Fruit fly (Drosophila melanogaster) whole organism, pupa: ENCODE measurements around the gene tnc.

Experiments
- CG10348 ChIP-seq: fragments of 200-800 bp; sonication (Bioruptor generic); IDR thresholded peaks from 2 replicates; pipeline ENCODE4 v1.3.6; 2022; ENCODE audit warnings: missing biosample characterization, missing genetic modification characterization
- CG12605 ChIP-seq: fragments of 200-800 bp; sonication (Bioruptor generic); IDR thresholded peaks from 2 replicates; pipeline ENCODE4 v1.3.6; 2022; ENCODE audit warnings: missing biosample characterization, missing genetic modification characterization
- CG13204 ChIP-seq: fragments of 200-800 bp; sonication (Bioruptor generic); optimal IDR thresholded peaks from 2 replicates; lab custom pipeline; 2018; ENCODE audit warnings: missing biosample characterization, mild to moderate bottlenecking, missing genetic modification characterization, moderate library complexity
- CG14655 ChIP-seq: fragments of 200-800 bp; sonication (Bioruptor generic); optimal IDR thresholded peaks from 3 replicates; lab custom pipeline; 2017; ENCODE audit warnings: mild to moderate bottlenecking, missing biosample characterization, missing genetic modification reagents, missing genetic modification characterization
- CG15710 ChIP-seq: fragments of 200-800 bp; sonication (Bioruptor generic); optimal IDR thresholded peaks from 2 replicates; lab custom pipeline; 2018; ENCODE audit warnings: missing biosample characterization, mild to moderate bottlenecking, missing genetic modification characterization, moderate library complexity
- CG17806 ChIP-seq: fragments of 200-800 bp; sonication (Bioruptor generic); optimal IDR thresholded peaks from 2 replicates; lab custom pipeline; 2018; ENCODE audit warnings: missing biosample characterization, mild to moderate bottlenecking, missing genetic modification characterization, moderate library complexity
- CG32121 ChIP-seq: fragments of 200-800 bp; sonication (Bioruptor generic); IDR thresholded peaks from 2 replicates; pipeline ENCODE4 v1.3.6; 2022; ENCODE audit warnings: missing biosample characterization, missing genetic modification characterization
- CG34367 ChIP-seq: fragments of 200-800 bp; sonication (Bioruptor generic); optimal IDR thresholded peaks from 2 replicates; lab custom pipeline; 2018; ENCODE audit warnings: missing biosample characterization, mild to moderate bottlenecking, missing genetic modification characterization
- CG4496 ChIP-seq: fragments of 200-800 bp; sonication (Bioruptor generic); IDR thresholded peaks from 3 replicates; pipeline ENCODE4 v1.3.6; 2022; ENCODE audit warnings: missing biosample characterization, missing genetic modification characterization
- CG8159 ChIP-seq: fragments of 200-800 bp; sonication (Bioruptor generic); optimal IDR thresholded peaks from 3 replicates; lab custom pipeline; 2018; ENCODE audit warnings: missing biosample characterization, mild to moderate bottlenecking, missing genetic modification characterization, moderate library complexity
- CG8301 ChIP-seq: fragments of 200-800 bp; sonication (Bioruptor generic); optimal IDR thresholded peaks from 2 replicates; lab custom pipeline; 2018; ENCODE audit warnings: missing biosample characterization, mild to moderate bottlenecking, missing genetic modification characterization
- CG9948 ChIP-seq: fragments of 200-800 bp; sonication (Bioruptor generic); optimal IDR thresholded peaks from 2 replicates; lab custom pipeline; 2018; ENCODE audit warnings: missing biosample characterization, mild to moderate bottlenecking, missing genetic modification characterization, moderate library complexity
- D1 ChIP-seq: fragments of 200-800 bp; sonication (Bioruptor generic); optimal IDR thresholded peaks from 2 replicates; lab custom pipeline; 2018; ENCODE audit warnings: missing biosample characterization, mild to moderate bottlenecking, missing genetic modification characterization, moderate library complexity
- EcR ChIP-seq: fragments of 200-800 bp; sonication (Bioruptor generic); optimal IDR thresholded peaks from 3 replicates; lab custom pipeline; 2019; ENCODE audit warnings: missing biosample characterization, missing genetic modification characterization, mild to moderate bottlenecking, moderate library complexity, missing genetic modification reagents
- Ets98B ChIP-seq: fragments of 200-800 bp; sonication (Bioruptor generic); IDR thresholded peaks from 2 replicates; pipeline ENCODE4 v1.3.6; 2022; ENCODE audit warnings: missing biosample characterization, missing genetic modification characterization
- Pif1A ChIP-seq: fragments of 200-800 bp; sonication (Bioruptor generic); optimal IDR thresholded peaks from 3 replicates; lab custom pipeline; 2016; ENCODE audit warnings: missing biosample characterization, missing genetic modification characterization
- Pif1B ChIP-seq: fragments of 200-800 bp; sonication (Bioruptor generic); optimal IDR thresholded peaks from 3 replicates; lab custom pipeline; 2016; ENCODE audit warnings: missing biosample characterization, missing genetic modification characterization
- Snoo ChIP-seq: fragments of 200-800 bp; sonication (Bioruptor generic); optimal IDR thresholded peaks from 3 replicates; lab custom pipeline; 2017; ENCODE audit warnings: missing biosample characterization, mild to moderate bottlenecking, missing genetic modification characterization, inconsistent platforms
- fd96Ca ChIP-seq: fragments of 200-800 bp; sonication (Bioruptor generic); IDR thresholded peaks from 3 replicates; pipeline ENCODE4 v1.3.6; 2022; ENCODE audit warnings: missing biosample characterization, missing genetic modification characterization
- gl ChIP-seq: fragments of 200-800 bp; sonication (Bioruptor generic); optimal IDR thresholded peaks from 2 replicates; lab custom pipeline; 2018; ENCODE audit warnings: missing biosample characterization, mild to moderate bottlenecking, missing genetic modification characterization
- rn ChIP-seq: fragments of 200-800 bp; sonication (Bioruptor generic); IDR thresholded peaks from 2 replicates; pipeline ENCODE4 v1.3.6; 2022; ENCODE audit warnings: missing biosample characterization, missing genetic modification characterization

Gene tnc

DNA sequence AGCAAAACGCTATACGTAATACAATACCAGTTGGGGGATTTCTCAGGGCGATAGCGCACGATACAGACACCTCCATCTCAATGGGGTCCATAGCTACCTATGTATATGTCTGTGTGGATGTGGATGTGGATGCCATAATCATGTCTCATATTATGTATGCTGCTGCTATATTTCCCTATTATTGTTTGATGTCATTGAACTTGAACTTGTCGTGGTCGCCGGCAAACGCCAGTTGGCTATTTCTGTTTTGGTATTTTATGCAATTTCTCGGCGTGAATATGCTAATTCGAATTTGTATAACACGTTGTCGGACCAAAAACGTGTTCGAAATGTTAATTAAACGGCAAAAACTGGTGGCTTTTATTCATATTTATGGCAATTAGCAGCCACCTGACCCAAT is 21.6 kb downstream of the tnc start:
- no peak for TF ChIP-seq Pif1B (GFP tag; lab: Kevin White, UChicago)
- no peak for TF ChIP-seq gl (tag; lab: Kevin White, UChicago)
- no peak for TF ChIP-seq Snoo
- TF ChIP-seq Ets98B, result no peak
- TF ChIP-seq, all 21 proteins: peak for 0

- TF ChIP-seq CG10348 (GFP tag; lab: Robert Waterston, UW) (peak; percentile 51; the same call in 1 of the 2 replicates), gl (tag; lab: Kevin White, UChicago) (peak; percentile 81), EcR (GFP tag; lab: Kevin White, UChicago) (peak; percentile 84), Pif1A (GFP tag; lab: Kevin White, UChicago) (peak; percentile 87), fd96Ca (peak; percentile 93), CG15710 (tag; lab: Kevin White, UChicago) (peak; percentile 85), CG14655 (GFP tag; lab: Kevin White, UChicago) (peak; percentile 96), CG13204 (GFP tag; lab: Kevin White, UChicago) (peak; percentile 72), rn (peak; percentile 81), CG12605 (GFP tag; lab: Robert Waterston, UW) (peak; percentile 88), CG34367 (tag; lab: Kevin White, UChicago) (peak; percentile 85), Snoo (no peak), CG9948 (tag; lab: Kevin White, UChicago) (peak; percentile 88), CG32121 (GFP tag; lab: Robert Waterston, UW) (peak; percentile 90), CG8159 (tag; lab: Kevin White, UChicago) (peak; percentile 87), D1 (tag; lab: Kevin White, UChicago) (no peak), CG4496 (GFP tag; lab: Robert Waterston, UW) (peak; percentile 95), CG17806 (tag; lab: Kevin White, UChicago) (peak; percentile 87), Ets98B (peak; percentile 95), Pif1B (GFP tag; lab: Kevin White, UChicago) (peak; percentile 83), CG8301 (tag; lab: Kevin White, UChicago) (peak; percentile 96)
Observed at dm6 chr3R:25009745-25010446, 25.7 kb downstream of the tnc start.

- no peak for TF ChIP-seq fd96Ca
- no peak for TF ChIP-seq CG17806 (tag; lab: Kevin White, UChicago)
- TF ChIP-seq, all 21 proteins: peak for 0
Observed at dm6 chr3R:25012016-25012415, 27.8 kb downstream of the tnc start.

DNA sequence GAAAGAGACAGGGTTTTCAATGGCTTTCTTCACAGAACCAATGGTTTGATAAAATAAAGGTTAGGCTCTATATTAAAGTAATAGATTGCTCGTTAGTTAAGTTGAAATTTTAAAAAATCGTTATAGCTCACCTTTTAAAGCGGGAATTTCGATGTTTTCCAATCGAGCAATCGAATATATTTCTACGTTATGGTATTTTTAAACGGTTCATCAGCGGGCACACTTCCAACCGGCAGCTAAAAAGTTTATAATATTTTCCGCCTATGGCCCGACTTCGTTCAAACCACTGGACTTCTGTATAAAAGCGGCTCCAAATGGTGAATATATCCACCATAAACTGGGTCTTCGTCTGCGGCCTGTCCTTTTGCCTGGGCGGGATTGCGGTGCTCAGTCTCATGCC is 38.9 kb downstream of the tnc start, which contains the start of gene beta4GalT7:
beta4GalT7 (plus strand) TSS at position 201 of the 400 bp plus-strand sequence.
- TF ChIP-seq fd96Ca (no peak), CG12605 (GFP tag; lab: Robert Waterston, UW) (no peak), Snoo (no peak), CG32121 (GFP tag; lab: Robert Waterston, UW) (no peak), CG9948 (tag; lab: Kevin White, UChicago) (no peak)

DNA sequence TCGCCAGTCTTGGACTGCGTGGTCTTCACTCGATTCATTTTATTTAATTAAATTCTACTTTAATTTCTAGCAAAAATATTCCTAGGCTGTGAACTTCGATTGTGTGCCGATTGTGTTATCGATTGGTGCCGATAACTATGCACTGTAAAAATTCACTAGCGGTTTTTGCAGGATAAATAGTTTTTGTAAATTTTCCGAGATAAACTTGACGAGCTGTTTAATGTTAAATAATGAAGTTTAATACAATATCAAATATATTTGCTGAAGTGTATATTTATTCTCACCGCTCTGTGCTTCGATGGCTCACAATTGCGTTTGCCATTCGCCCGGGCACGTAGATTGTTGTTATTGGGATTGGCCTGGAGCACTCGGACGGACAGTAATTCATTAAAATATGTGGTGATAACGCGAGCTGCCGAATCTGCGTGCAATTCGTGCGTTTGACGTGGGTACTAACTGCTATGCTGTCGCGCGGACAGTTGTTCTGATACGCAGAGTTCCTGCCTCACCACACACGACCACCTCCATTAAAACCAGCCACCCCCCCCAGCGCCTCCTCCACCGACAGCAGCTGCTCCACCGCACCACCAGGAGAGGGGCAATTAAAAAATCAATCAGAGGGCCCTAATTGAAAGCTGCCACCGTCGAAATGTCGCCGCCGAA is 40.8 kb downstream of the tnc start, which contains the start of the genes EMC6 and Hr96:
EMC6 (minus strand) TSS at position 123 of the 663 bp plus-strand sequence.
Hr96 (plus strand) TSS at position 341 of the 663 bp plus-strand sequence.
- TF ChIP-seq CG17806 (tag; lab: Kevin White, UChicago) (peak; percentile 86), CG10348 (GFP tag; lab: Robert Waterston, UW) (0 out of 2 replicates have a peak, but pooled peaks have one; percentile 28), Pif1A (GFP tag; lab: Kevin White, UChicago) (no peak), CG32121 (GFP tag; lab: Robert Waterston, UW) (peak; percentile 91), D1 (tag; lab: Kevin White, UChicago) (no peak), fd96Ca (peak; percentile 93), CG4496 (GFP tag; lab: Robert Waterston, UW) (peak; percentile 96), Ets98B (peak; percentile 94), gl (tag; lab: Kevin White, UChicago) (peak; percentile 76), CG8301 (tag; lab: Kevin White, UChicago) (peak; percentile 86), EcR (GFP tag; lab: Kevin White, UChicago) (peak; percentile 18), CG34367 (tag; lab: Kevin White, UChicago) (peak; percentile 84), rn (peak; percentile 85), CG12605 (GFP tag; lab: Robert Waterston, UW) (peak; percentile 69; the same call in 1 of the 2 replicates), Pif1B (GFP tag; lab: Kevin White, UChicago) (peak; percentile 89), Snoo (peak; percentile 91), CG15710 (tag; lab: Kevin White, UChicago) (peak; percentile 87), CG9948 (tag; lab: Kevin White, UChicago) (peak; percentile 84), CG13204 (GFP tag; lab: Kevin White, UChicago) (no peak), CG14655 (GFP tag; lab: Kevin White, UChicago) (no peak), CG8159 (tag; lab: Kevin White, UChicago) (peak; percentile 88)
